Worm (Caenorhabditis elegans): ENCODE data around the gene C54G10.1.

- TF ChIP-seq pag-3 (tag; optimal IDR thresholded peaks at IDR 0.05; ENCODE audit: borderline replicate concordance) (no peak), ama-1 (optimal IDR thresholded peaks at IDR 0.05) (no peak), ceh-48 (tag; optimal IDR thresholded peaks at IDR 0.05) (no peak), pqm-1 (tag; optimal IDR thresholded peaks at IDR 0.05) (no peak), gmeb-2 (tag; optimal IDR thresholded peaks at IDR 0.05) (no peak), odd-2 (tag; optimal IDR thresholded peaks at IDR 0.05) (no peak), ets-4 (tag; optimal IDR thresholded peaks at IDR 0.05) (no peak), ahr-1 (tag; optimal IDR thresholded peaks at IDR 0.05) (no peak), elt-4 (tag; optimal IDR thresholded peaks at IDR 0.05) (no peak), ceh-24 (tag; optimal IDR thresholded peaks at IDR 0.05) (no peak), sox-4 (tag; optimal IDR thresholded peaks at IDR 0.05) (no peak), nfya-1 (tag; optimal IDR thresholded peaks at IDR 0.05) (no peak), C08G9.2 (tag; optimal IDR thresholded peaks at IDR 0.05) (no peak)
These were observed 20.6 kb upstream of the C54G10.1 start for ce11 chrV:14620311-14620710.
